Worm (Caenorhabditis elegans): ENCODE data around the gene nhr-281.
A peak's percentile ranks its signal among the peaks of the same experiment; 100 is the strongest.

Gene nhr-281

DNA sequence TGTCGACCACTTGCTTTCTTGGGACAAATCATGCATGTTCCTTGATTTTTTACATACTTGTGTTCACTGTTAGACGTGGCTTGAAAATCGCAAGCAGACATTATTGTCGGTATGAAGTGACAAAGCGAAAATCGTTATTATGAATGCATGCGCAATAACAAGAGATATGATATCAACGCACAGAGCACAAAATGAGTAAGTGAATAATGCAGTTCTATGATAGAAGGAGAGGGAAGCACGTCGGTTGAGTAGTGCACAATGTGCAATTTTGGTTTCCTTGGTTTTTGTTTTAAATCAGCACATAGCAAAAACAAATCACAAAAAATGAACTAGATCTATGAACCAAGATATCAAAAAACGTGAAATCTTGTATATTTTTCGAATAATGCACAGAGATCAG lies at the start of gene nhr-281:
nhr-281 (minus strand) TSS at position 101 of the 400 bp plus-strand sequence.
- TF ChIP-seq Y105C5A.15 (GFP tag; IDR thresholded peaks at IDR 0.05): no peak
- TF ChIP-seq ceh-82 (tag; optimal IDR thresholded peaks at IDR 0.05): no peak
- no peak for TF ChIP-seq F26F4.8 (GFP tag; conservative IDR thresholded peaks at IDR 0.05)
- TF ChIP-seq ctbp-1 (GFP tag; IDR thresholded peaks at IDR 0.05): no peak
- TF ChIP-seq nhr-237 (tag; optimal IDR thresholded peaks at IDR 0.05): no peak
- no peak for TF ChIP-seq ceh-32 (tag; optimal IDR thresholded peaks at IDR 0.05; ENCODE audit: poor library complexity)
- TF ChIP-seq rbr-2 (tag; optimal IDR thresholded peaks at IDR 0.05): no peak
- TF ChIP-seq ceh-28 (tag; optimal IDR thresholded peaks at IDR 0.05): no peak
- TF ChIP-seq nhr-10 (tag; optimal IDR thresholded peaks at IDR 0.05): no peak

DNA sequence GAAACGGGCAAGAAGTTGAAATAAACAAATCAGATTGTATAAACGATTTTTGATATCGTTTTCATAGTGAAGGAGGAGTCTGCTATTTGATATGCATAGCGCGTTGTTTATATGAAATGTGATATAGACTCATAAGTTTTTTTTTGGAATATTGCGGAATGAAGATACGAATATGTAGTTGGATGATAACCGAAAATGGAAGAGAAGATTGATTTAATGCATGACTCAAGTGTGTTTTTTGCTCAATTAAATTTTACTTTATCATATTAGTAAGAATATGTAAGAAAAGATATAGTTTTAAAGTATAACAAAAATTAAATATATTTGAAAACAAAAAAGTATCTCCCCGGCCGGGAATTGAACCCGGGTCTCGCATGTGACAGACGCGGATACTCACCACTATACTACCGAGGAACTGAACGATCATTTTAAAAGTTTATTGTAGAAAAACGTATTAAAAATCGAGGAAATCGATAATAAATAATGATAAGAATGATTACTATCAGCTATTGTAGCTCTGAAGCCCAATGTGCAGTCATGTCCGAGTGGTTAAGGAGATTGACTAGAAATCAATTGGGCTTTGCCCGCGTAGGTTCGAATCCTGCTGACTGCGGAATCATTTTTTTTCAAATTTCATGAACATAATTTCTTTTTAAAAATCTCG lies 48.6 kb upstream of the nhr-281 start, which contains the start of gene lgc-25:
lgc-25 (minus strand) TSS at position 51 of the 664 bp plus-strand sequence.
- TF ChIP-seq dmd-9 (GFP tag; IDR thresholded peaks at IDR 0.05): 0 out of 2 replicates have a peak, but pooled peaks have one; percentile 44
- no peak for TF ChIP-seq zag-1 (tag; optimal IDR thresholded peaks at IDR 0.05)
- TF ChIP-seq vab-7 (GFP tag; IDR thresholded peaks at IDR 0.05): peak; percentile 84
- 0 out of 4 replicates have a peak, but pooled peaks have one; percentile 37 to 40 for TF ChIP-seq madf-5 (GFP tag; IDR thresholded peaks at IDR 0.05)
- TF ChIP-seq zfp-2 (tag; optimal IDR thresholded peaks at IDR 0.05): peak; percentile 18
- peak; percentile 83 for TF ChIP-seq nhr-41 (GFP tag; IDR thresholded peaks at IDR 0.05)
- peak; percentile 7 for TF ChIP-seq nhr-28 (tag; optimal IDR thresholded peaks at IDR 0.05)
- peak; percentile 68 for TF ChIP-seq T26A8.4 (GFP tag; IDR thresholded peaks at IDR 0.05)
- no peak for TF ChIP-seq nhr-11 (tag; optimal IDR thresholded peaks at IDR 0.05)
- TF ChIP-seq nhr-77 (tag; optimal IDR thresholded peaks at IDR 0.05): peak; percentile 52
- TF ChIP-seq ctbp-1 (GFP tag; IDR thresholded peaks at IDR 0.05): peak; percentile 62
- peak in 1 of 2 experiments; percentile 3 for TF ChIP-seq hif-1 (tag; optimal IDR thresholded peaks at IDR 0.05)
- no peak for TF ChIP-seq lin-15B (tag; optimal IDR thresholded peaks at IDR 0.05)
- TF ChIP-seq egl-43 (GFP tag; IDR thresholded peaks at IDR 0.05): peak; percentile 73
- no peak for TF ChIP-seq R02D3.7 (tag; optimal IDR thresholded peaks at IDR 0.05)
- TF ChIP-seq lin-13 (GFP tag; optimal IDR thresholded peaks at IDR 0.05): peak; percentile 17
- TF ChIP-seq tra-1 (GFP tag; IDR thresholded peaks at IDR 0.05): peak; percentile 28; the same call in 1 of the 2 replicates
- peak; percentile 47 to 81 for TF ChIP-seq daf-16 (GFP tag; optimal IDR thresholded peaks at IDR 0.05)
- peak; percentile 82 for TF ChIP-seq daf-16 (tag; optimal IDR thresholded peaks at IDR 0.05)
- TF ChIP-seq nhr-25 (tag; optimal IDR thresholded peaks at IDR 0.05; ENCODE audit: borderline replicate concordance, insufficient read depth): peak; percentile 31
- TF ChIP-seq jun-1 (tag; optimal IDR thresholded peaks at IDR 0.05): no peak
- TF ChIP-seq pha-4 (GFP tag; IDR thresholded peaks at IDR 0.05): 0 out of 2 replicates have a peak, but pooled peaks have one; percentile 48
- TF ChIP-seq pha-4 (tag; optimal IDR thresholded peaks at IDR 0.05): no peak
- TF ChIP-seq php-3 (GFP tag; IDR thresholded peaks at IDR 0.05): peak; percentile 55; the same call in 1 of the 2 replicates
- TF ChIP-seq duxl-1 (tag; optimal IDR thresholded peaks at IDR 0.05; ENCODE audit: poor library complexity): peak; percentile 59
- TF ChIP-seq madf-9 (GFP tag; conservative IDR thresholded peaks at IDR 0.05): peak; percentile 70
- no peak for TF ChIP-seq egl-27 (tag; optimal IDR thresholded peaks at IDR 0.05)
- TF ChIP-seq dmd-6 (GFP tag; IDR thresholded peaks at IDR 0.05): peak; percentile 67
- peak; percentile 81 for TF ChIP-seq lim-7 (GFP tag; IDR thresholded peaks at IDR 0.05)
- TF ChIP-seq ceh-20 (GFP tag; IDR thresholded peaks at IDR 0.05): peak; percentile 75
- no peak for TF ChIP-seq rbr-2 (tag; optimal IDR thresholded peaks at IDR 0.05)
- no peak for TF ChIP-seq spr-3 (GFP tag; optimal IDR thresholded peaks at IDR 0.05)
- no peak for TF ChIP-seq daf-8 (GFP tag; IDR thresholded peaks at IDR 0.05)
- TF ChIP-seq nhr-48 (tag; optimal IDR thresholded peaks at IDR 0.05): peak; percentile 66
- no peak for TF ChIP-seq nhr-76 (tag; optimal IDR thresholded peaks at IDR 0.05)
- peak; percentile 55 for TF ChIP-seq hlh-11 (tag; optimal IDR thresholded peaks at IDR 0.05)
- TF ChIP-seq Y75B8A.6 (GFP tag; IDR thresholded peaks at IDR 0.05): 0 out of 2 replicates have a peak, but pooled peaks have one; percentile 62
- TF ChIP-seq Y5F2A.4 (GFP tag; optimal IDR thresholded peaks at IDR 0.05): no peak
- TF ChIP-seq F26F4.8 (GFP tag; conservative IDR thresholded peaks at IDR 0.05): peak; percentile 56; the same call in 1 of the 2 replicates
- TF ChIP-seq tag-97 (GFP tag; IDR thresholded peaks at IDR 0.05): no peak
- no peak for TF ChIP-seq lsy-2 (tag; optimal IDR thresholded peaks at IDR 0.05)
- no peak for TF ChIP-seq ceh-28 (tag; optimal IDR thresholded peaks at IDR 0.05)
- peak; percentile 12 for TF ChIP-seq lir-3 (tag; optimal IDR thresholded peaks at IDR 0.05)
